Fruit fly (Drosophila melanogaster) whole organism, prepupa: ENCODE measurements around the gene Karybeta3.
"Not testable (repeated sequence)": the region's sequence is repeated elsewhere in the genome, so short reads cannot be mapped to it uniquely, and the experiment has no call there.

Source experiments
- CG10669 ChIP-seq: fragments of 200-800 bp; sonication (Bioruptor generic); optimal IDR thresholded peaks from 3 replicates; lab custom pipeline; 2018; ENCODE audit warnings: missing biosample characterization, mild to moderate bottlenecking, missing genetic modification characterization, moderate library complexity
- CG11294 ChIP-seq: fragments of 200-800 bp; sonication (Bioruptor generic); IDR thresholded peaks from 2 replicates; pipeline ENCODE4 v1.3.6; 2022; ENCODE audit warnings: missing biosample characterization, missing genetic modification characterization
- CG15336 ChIP-seq: fragments of 200-800 bp; sonication (Bioruptor generic); IDR thresholded peaks from 2 replicates; pipeline ENCODE4 v1.3.6; 2022; ENCODE audit warnings: missing biosample characterization, missing genetic modification characterization
- CG4318 ChIP-seq: fragments of 200-800 bp; sonication (Bioruptor generic); optimal IDR thresholded peaks from 3 replicates; lab custom pipeline; 2017; ENCODE audit warnings: missing biosample characterization, mild to moderate bottlenecking, missing genetic modification characterization
- CG6792 ChIP-seq: fragments of 200-800 bp; sonication (Bioruptor generic); optimal IDR thresholded peaks from 3 replicates; lab custom pipeline; 2016; ENCODE audit warnings: missing biosample characterization, missing genetic modification characterization
- CG8319 ChIP-seq: fragments of 200-800 bp; sonication (Bioruptor generic); optimal IDR thresholded peaks from 3 replicates; lab custom pipeline; 2016; ENCODE audit warnings: missing biosample characterization, missing genetic modification characterization
- CG9139 ChIP-seq: fragments of 200-800 bp; sonication (Bioruptor generic); optimal IDR thresholded peaks from 3 replicates; lab custom pipeline; 2017; ENCODE audit warnings: missing biosample characterization, mild to moderate bottlenecking, missing genetic modification characterization
- Hr39 ChIP-seq: fragments of 200-800 bp; sonication (Bioruptor generic); optimal IDR thresholded peaks from 2 replicates; lab custom pipeline; 2016; ENCODE audit warnings: missing biosample characterization, missing genetic modification characterization
- Lpt ChIP-seq: fragments of 200-800 bp; sonication (Bioruptor generic); optimal IDR thresholded peaks from 3 replicates; lab custom pipeline; 2016; ENCODE audit warnings: missing biosample characterization, missing genetic modification characterization
- net ChIP-seq: fragments of 200-800 bp; sonication (Bioruptor generic); optimal IDR thresholded peaks from 3 replicates; lab custom pipeline; 2016; ENCODE audit warnings: missing biosample characterization, missing genetic modification characterization
- pdm3 ChIP-seq: fragments of 200-800 bp; sonication (Bioruptor generic); optimal IDR thresholded peaks from 3 replicates; lab custom pipeline; 2016; ENCODE audit warnings: missing biosample characterization, missing genetic modification characterization

DNA sequence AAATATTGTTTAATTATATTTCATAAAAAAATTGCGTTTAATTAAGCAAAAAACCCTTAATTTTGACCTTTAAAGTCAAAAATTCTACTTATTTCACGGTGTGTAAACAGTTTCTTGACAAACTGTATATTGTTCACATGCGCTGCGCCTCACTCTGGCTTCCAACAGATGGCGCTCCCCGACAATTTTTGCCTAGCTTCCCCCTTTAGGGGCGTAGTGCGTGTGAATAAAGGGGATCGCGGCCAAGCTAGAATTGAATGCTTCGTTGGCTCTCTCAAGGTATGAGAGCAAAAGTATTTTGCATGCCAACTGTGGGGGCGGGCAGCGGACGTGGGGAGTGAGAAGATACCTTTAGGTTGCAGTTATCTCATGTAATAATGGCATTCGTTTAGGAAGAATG lies 35.8 kb downstream of the Karybeta3 start:
- TF ChIP-seq CG11294; CG8319 (GFP tag; lab: Kevin White, UChicago); CG15336 (GFP tag; lab: Robert Waterston, UW); net (GFP tag; lab: Kevin White, UChicago); CG6792; CG4318 (GFP tag; lab: Kevin White, UChicago); pdm3 (GFP tag; lab: Kevin White, UChicago); Hr39 (GFP tag; lab: Kevin White, UChicago); Lpt; CG10669 (GFP tag; lab: Kevin White, UChicago); CG9139 (GFP tag; lab: Kevin White, UChicago): not testable (repeated sequence)
